Fruit fly (Drosophila melanogaster) whole organism, embryonic: ENCODE data around the gene CG2898.
A peak's percentile ranks its signal among the peaks of the same experiment; 100 is the strongest.

Experiments
- Ada2b ChIP-seq: fragments of 200-800 bp; sonication (Bioruptor generic); IDR thresholded peaks from 2 replicates; pipeline ENCODE4 v1.3.6; 2022; ENCODE audit warnings: missing biosample characterization, missing genetic modification characterization
- Atf6 ChIP-seq: fragments of 200-800 bp; sonication (Bioruptor generic); IDR thresholded peaks from 2 replicates; pipeline ENCODE4 v1.3.6; 2022; ENCODE audit warnings: missing biosample characterization, missing genetic modification characterization
- B-H1 ChIP-seq: fragments of 200-800 bp; sonication (Bioruptor generic); IDR thresholded peaks from 3 replicates; pipeline ENCODE4 v1.3.6; 2022; ENCODE audit warnings: missing biosample characterization, missing genetic modification characterization
- BEAF-32 ChIP-seq: fragments of 200-800 bp; sonication (Bioruptor generic); optimal IDR thresholded peaks from 3 replicates; lab custom pipeline; 2017; ENCODE audit warnings: missing biosample characterization, missing genetic modification characterization, mild to moderate bottlenecking, moderate library complexity, missing genetic modification reagents
- CG12659 ChIP-seq: fragments of 200-800 bp; sonication (Bioruptor generic); optimal IDR thresholded peaks from 3 replicates; lab custom pipeline; 2017; ENCODE audit warnings: mild to moderate bottlenecking, missing biosample characterization, missing genetic modification reagents, missing genetic modification characterization
- CG12942 ChIP-seq: fragments of 200-800 bp; sonication (Bioruptor generic); optimal IDR thresholded peaks from 3 replicates; lab custom pipeline; 2016; ENCODE audit warnings: missing biosample characterization, missing genetic modification characterization
- CG13123 ChIP-seq: fragments of 200-800 bp; sonication (Bioruptor generic); optimal IDR thresholded peaks from 2 replicates; lab custom pipeline; 2016; ENCODE audit warnings: missing biosample characterization, missing genetic modification characterization
- CG13287 ChIP-seq: fragments of 200-800 bp; sonication (Bioruptor generic); IDR thresholded peaks from 2 replicates; pipeline ENCODE4 v1.3.6; 2022; ENCODE audit warnings: missing biosample characterization, missing genetic modification characterization; ENCODE audit not compliant: partially characterized antibody
- CG13624 ChIP-seq: fragments of 200-800 bp; sonication (Bioruptor generic); optimal IDR thresholded peaks from 2 replicates; lab custom pipeline; 2016; ENCODE audit warnings: missing biosample characterization, missing genetic modification characterization
- CG13894 ChIP-seq: fragments of 200-800 bp; sonication (Bioruptor generic); optimal IDR thresholded peaks from 3 replicates; lab custom pipeline; 2018; ENCODE audit warnings: missing biosample characterization, mild to moderate bottlenecking, missing genetic modification characterization, moderate library complexity
- CG16779 ChIP-seq: fragments of 200-800 bp; sonication (Bioruptor generic); IDR thresholded peaks from 2 replicates; pipeline ENCODE4 v1.3.6; 2022; ENCODE audit warnings: missing biosample characterization, missing genetic modification characterization
- CG16863 ChIP-seq: fragments of 200-800 bp; sonication (Bioruptor generic); optimal IDR thresholded peaks from 3 replicates; lab custom pipeline; 2016; ENCODE audit warnings: missing biosample characterization, missing genetic modification characterization
- CG2116 ChIP-seq: fragments of 200-800 bp; sonication (Bioruptor generic); optimal IDR thresholded peaks from 3 replicates; lab custom pipeline; 2018; ENCODE audit warnings: missing biosample characterization, mild to moderate bottlenecking, missing genetic modification characterization
- CG2120 ChIP-seq: fragments of 200-800 bp; sonication (Bioruptor generic); optimal IDR thresholded peaks from 3 replicates; lab custom pipeline; 2016; ENCODE audit warnings: missing biosample characterization, missing genetic modification characterization
- CG2199 ChIP-seq: fragments of 200-800 bp; sonication (Bioruptor generic); IDR thresholded peaks from 3 replicates; pipeline ENCODE4 v1.3.6; 2022; ENCODE audit warnings: missing biosample characterization, missing genetic modification characterization
- CG3407 ChIP-seq: fragments of 200-800 bp; sonication (Bioruptor generic); optimal IDR thresholded peaks from 2 replicates; lab custom pipeline; 2018; ENCODE audit warnings: missing biosample characterization, mild to moderate bottlenecking, missing genetic modification characterization
- CG6254 ChIP-seq: fragments of 200-800 bp; sonication (Bioruptor generic); optimal IDR thresholded peaks from 3 replicates; lab custom pipeline; 2017; ENCODE audit warnings: mild to moderate bottlenecking, missing biosample characterization, missing genetic modification reagents, missing genetic modification characterization
- CG6765 ChIP-seq: fragments of 200-800 bp; sonication (Bioruptor generic); optimal IDR thresholded peaks from 3 replicates; lab custom pipeline; 2017; ENCODE audit warnings: missing biosample characterization, mild to moderate bottlenecking, missing genetic modification characterization
- CG8478 ChIP-seq: fragments of >200 bp; optimal IDR thresholded peaks from 2 replicates; lab custom pipeline; 2018
- Dbx ChIP-seq: fragments of 200-800 bp; sonication (Bioruptor generic); IDR thresholded peaks from 3 replicates; pipeline ENCODE4 v1.3.6; 2022; ENCODE audit warnings: missing biosample characterization, missing genetic modification characterization
- E2f1 ChIP-seq: fragments of 200-800 bp; sonication (Bioruptor generic); IDR thresholded peaks from 2 replicates; pipeline ENCODE4 v1.3.6; 2022; ENCODE audit warnings: missing biosample characterization, missing genetic modification characterization
- Eip74EF ChIP-seq, 2 experiments: fragments of 200-800 bp in 1 of 2; fragments of >200 bp in 1 of 2; sonication (Bioruptor generic) in 1 of 2; optimal IDR thresholded peaks; 2 replicates each; lab custom pipeline; 2017 to 2019; ENCODE audit warnings: missing biosample characterization in 2 of 2, missing genetic modification characterization in 2 of 2, mild to moderate bottlenecking in 1 of 2, moderate library complexity in 1 of 2
- Elba2 ChIP-seq: fragments of 200-800 bp; sonication (Bioruptor generic); optimal IDR thresholded peaks from 3 replicates; lab custom pipeline; 2016; ENCODE audit warnings: missing biosample characterization, missing genetic modification characterization
- Ets97D ChIP-seq: fragments of 200-800 bp; sonication (Bioruptor generic); optimal IDR thresholded peaks from 3 replicates; lab custom pipeline; 2016; ENCODE audit warnings: missing biosample characterization, missing genetic modification characterization
- Fer1 ChIP-seq: fragments of 200-800 bp; sonication (Bioruptor generic); optimal IDR thresholded peaks from 2 replicates; lab custom pipeline; 2017; ENCODE audit warnings: missing biosample characterization, mild to moderate bottlenecking, missing genetic modification characterization
- Hmr ChIP-seq: fragments of 200-800 bp; sonication (Bioruptor generic); optimal IDR thresholded peaks from 3 replicates; lab custom pipeline; 2017; ENCODE audit warnings: mild to moderate bottlenecking, missing biosample characterization, missing genetic modification reagents, missing genetic modification characterization
- Mad ChIP-seq: fragments of 200-800 bp; sonication (Bioruptor generic); optimal IDR thresholded peaks from 2 replicates; lab custom pipeline; 2016; ENCODE audit warnings: missing biosample characterization, missing genetic modification characterization
- Nf-YC ChIP-seq: fragments of 200-800 bp; optimal IDR thresholded peaks from 3 replicates; lab custom pipeline; 2019; ENCODE audit warnings: missing biosample characterization, mild to moderate bottlenecking, missing genetic modification characterization, moderate library complexity
- NfI ChIP-seq: fragments of 200-800 bp; sonication (Bioruptor generic); optimal IDR thresholded peaks from 3 replicates; lab custom pipeline; 2018; ENCODE audit warnings: missing biosample characterization, mild to moderate bottlenecking, missing genetic modification characterization, moderate library complexity
- Sry-δ ChIP-seq: fragments of 200-800 bp; sonication (Bioruptor generic); optimal IDR thresholded peaks from 2 replicates; lab custom pipeline; 2016; ENCODE audit warnings: missing biosample characterization, missing genetic modification characterization
- Usf ChIP-seq: fragments of 200-800 bp; sonication (Bioruptor generic); optimal IDR thresholded peaks from 2 replicates; lab custom pipeline; 2017; ENCODE audit warnings: missing genotype, missing biosample characterization, missing genetic modification characterization
- abd-A ChIP-seq: fragments of 200-800 bp; sonication (Bioruptor generic); optimal IDR thresholded peaks from 3 replicates; lab custom pipeline; 2019; ENCODE audit warnings: missing biosample characterization, mild to moderate bottlenecking, missing genetic modification characterization, moderate library complexity
- ac ChIP-seq: fragments of 200-800 bp; sonication (Bioruptor generic); optimal IDR thresholded peaks from 3 replicates; lab custom pipeline; 2017; ENCODE audit warnings: missing biosample characterization, mild to moderate bottlenecking, missing genetic modification characterization
- bigmax ChIP-seq: fragments of 200-800 bp; sonication (Bioruptor generic); optimal IDR thresholded peaks from 2 replicates; lab custom pipeline; 2018; ENCODE audit warnings: missing biosample characterization, mild to moderate bottlenecking, missing genetic modification characterization
- emc ChIP-seq: fragments of 200-800 bp; sonication (Bioruptor generic); optimal IDR thresholded peaks from 2 replicates; lab custom pipeline; 2016; ENCODE audit warnings: missing biosample characterization, missing genetic modification characterization
- eyg ChIP-seq: fragments of 200-800 bp; sonication (Bioruptor generic); optimal IDR thresholded peaks from 3 replicates; lab custom pipeline; 2016; ENCODE audit warnings: missing biosample characterization, missing genetic modification characterization
- gfzf ChIP-seq: fragments of 200-800 bp; sonication (Bioruptor generic); optimal IDR thresholded peaks from 2 replicates; lab custom pipeline; 2016; ENCODE audit warnings: missing biosample characterization, mild to moderate bottlenecking, missing genetic modification characterization, moderate library complexity
- h ChIP-seq: fragments of >200 bp; optimal IDR thresholded peaks from 2 replicates; lab custom pipeline; 2017
- kah ChIP-seq: fragments of 200-800 bp; sonication (Bioruptor generic); optimal IDR thresholded peaks from 2 replicates; lab custom pipeline; 2018; ENCODE audit warnings: missing biosample characterization, mild to moderate bottlenecking, missing genetic modification characterization
- knrl ChIP-seq: fragments of 200-800 bp; sonication (Bioruptor generic); IDR thresholded peaks from 3 replicates; pipeline ENCODE4 v1.3.6; 2022; ENCODE audit warnings: missing biosample characterization, missing genetic modification characterization; ENCODE audit not compliant: partially characterized antibody
- lmd ChIP-seq: fragments of 200-800 bp; sonication (Bioruptor generic); IDR thresholded peaks from 2 replicates; pipeline ENCODE4 v1.3.6; 2022; ENCODE audit warnings: missing biosample characterization, missing genetic modification characterization
- mld ChIP-seq: fragments of 200-800 bp; sonication (Bioruptor generic); IDR thresholded peaks from 3 replicates; pipeline ENCODE4 v1.3.6; 2022; ENCODE audit warnings: missing biosample characterization, missing genetic modification characterization; ENCODE audit not compliant: partially characterized antibody
- nmo ChIP-seq: fragments of 200-800 bp; sonication (Bioruptor generic); optimal IDR thresholded peaks from 2 replicates; lab custom pipeline; 2018; ENCODE audit warnings: missing biosample characterization, mild to moderate bottlenecking, missing genetic modification characterization, moderate library complexity
- psq ChIP-seq: fragments of 200-800 bp; sonication (Bioruptor generic); optimal IDR thresholded peaks from 2 replicates; lab custom pipeline; 2017; ENCODE audit warnings: missing biosample characterization, missing genetic modification characterization
- repo ChIP-seq: fragments of 200-800 bp; sonication (Bioruptor generic); optimal IDR thresholded peaks from 2 replicates; lab custom pipeline; 2016; ENCODE audit warnings: missing biosample characterization, missing genetic modification characterization
- sc ChIP-seq, 3 experiments: fragments of >200 bp in 2 of 3; fragments of 200-800 bp in 1 of 3; sonication (Bioruptor generic) in 1 of 3; optimal IDR thresholded peaks; 2 replicates in 2 of 3; 3 replicates in 1 of 3; lab custom pipeline; 2017; ENCODE audit warnings: mild to moderate bottlenecking in 1 of 3, missing biosample characterization in 1 of 3, missing genetic modification characterization in 1 of 3, missing genetic modification reagents in 1 of 3
- shn ChIP-seq: fragments of 200-800 bp; sonication (Bioruptor generic); optimal IDR thresholded peaks from 3 replicates; lab custom pipeline; 2016; ENCODE audit warnings: missing biosample characterization, missing genetic modification characterization
- so ChIP-seq: fragments of 200-800 bp; sonication (Bioruptor generic); IDR thresholded peaks from 3 replicates; pipeline ENCODE4 v1.3.6; 2022; ENCODE audit warnings: missing biosample characterization, missing genetic modification characterization
- sqz ChIP-seq: fragments of 200-800 bp; sonication (Bioruptor generic); optimal IDR thresholded peaks from 3 replicates; lab custom pipeline; 2018; ENCODE audit warnings: missing biosample characterization, mild to moderate bottlenecking, missing genetic modification characterization
- tgo ChIP-seq: fragments of 200-800 bp; sonication (Bioruptor generic); IDR thresholded peaks from 3 replicates; pipeline ENCODE4 v1.3.6; 2022; ENCODE audit warnings: missing biosample characterization, missing genetic modification characterization
- zen2 ChIP-seq: fragments of 200-800 bp; sonication (Bioruptor generic); IDR thresholded peaks from 3 replicates; pipeline ENCODE4 v1.3.6; 2022; ENCODE audit warnings: missing biosample characterization, missing genetic modification characterization; ENCODE audit not compliant: partially characterized antibody

CG2898 gene

DNA sequence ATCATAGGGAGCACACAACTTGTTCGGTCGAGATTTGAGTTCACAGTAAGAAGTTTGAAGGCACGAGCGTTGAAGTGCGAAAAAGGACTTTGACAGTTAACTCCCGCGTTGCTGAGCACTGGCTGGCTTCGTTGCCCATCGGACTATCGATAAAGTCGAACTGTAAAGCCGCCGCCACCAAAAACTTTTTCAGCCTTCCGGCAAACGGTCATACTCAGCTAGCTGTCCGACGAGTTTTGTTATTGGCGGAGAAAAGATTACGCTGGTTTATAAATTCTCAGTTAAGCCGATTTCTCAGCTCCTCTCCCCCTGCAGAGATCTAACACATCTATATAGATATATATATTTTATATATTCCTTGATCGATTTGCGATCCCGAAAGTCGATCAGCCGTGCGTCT lies 10.6 kb downstream of the CG2898 start, which contains the start of the genes Psf3 and flw (continued):
- peak; percentile 62 for TF ChIP-seq CG12659 (GFP tag; lab: Kevin White, UChicago)
- no peak for TF ChIP-seq CG16779 (GFP tag; lab: Robert Waterston, UW)
- TF ChIP-seq h (lab: Kevin White, UChicago) = no peak
- no peak for TF ChIP-seq CG16863 (GFP tag; lab: Kevin White, UChicago)
- TF ChIP-seq tgo (GFP tag; lab: Robert Waterston, UW) = no peak
- TF ChIP-seq bigmax (GFP tag; lab: Kevin White, UChicago) = no peak
- no peak for TF ChIP-seq Mad
- TF ChIP-seq Sry-δ = peak; percentile 76
- TF ChIP-seq nmo (GFP tag; lab: Kevin White, UChicago) = peak; percentile 20
- no peak for TF ChIP-seq E2f1 (GFP tag; lab: Robert Waterston, UW)
- peak; percentile 24; the same call in 1 of the 3 replicates for TF ChIP-seq zen2 (GFP tag; lab: Robert Waterston, UW)
- TF ChIP-seq CG6254 = no peak
- TF ChIP-seq CG13624 = peak; percentile 12
- TF ChIP-seq eyg = no peak
- TF ChIP-seq mld (GFP tag; lab: Robert Waterston, UW) = peak; percentile 27; the same call in 1 of the 3 replicates
- TF ChIP-seq psq (GFP tag; lab: Kevin White, UChicago) = no peak
- no peak for TF ChIP-seq CG8478 (lab: Kevin White, UChicago)
- TF ChIP-seq CG13287 (GFP tag; lab: Robert Waterston, UW) = peak; percentile 68
- TF ChIP-seq sqz = peak; percentile 43
- no peak for TF ChIP-seq CG13123 (GFP tag; lab: Kevin White, UChicago)
- no peak for TF ChIP-seq Usf
- no peak for TF ChIP-seq Elba2 (GFP tag; lab: Kevin White, UChicago)
- peak; percentile 41 for TF ChIP-seq CG2120 (GFP tag; lab: Kevin White, UChicago)
- no peak for TF ChIP-seq Eip74EF (GFP tag; optimal IDR thresholded peaks at IDR 0.05; lab: Kevin White, UChicago)
- peak; percentile 30; the same call in 1 of the 2 replicates for TF ChIP-seq lmd (GFP tag; lab: Robert Waterston, UW)
- TF ChIP-seq CG2116 (GFP tag; lab: Kevin White, UChicago) = peak; percentile 32
- TF ChIP-seq sc (optimal IDR thresholded peaks at IDR 0.05; lab: Kevin White, UChicago) = no peak
- no peak for TF ChIP-seq sc (GFP tag; optimal IDR thresholded peaks at IDR 0.05; lab: Kevin White, UChicago)
- peak; percentile 59; the same call in 1 of the 3 replicates for TF ChIP-seq Dbx (GFP tag; lab: Robert Waterston, UW)
- no peak for TF ChIP-seq CG2199
- TF ChIP-seq emc (GFP tag; lab: Kevin White, UChicago) = no peak
- peak; percentile 45 for TF ChIP-seq Hmr (GFP tag; lab: Kevin White, UChicago)
- TF ChIP-seq CG12942 (GFP tag; lab: Kevin White, UChicago) = no peak
- TF ChIP-seq NfI (GFP tag; lab: Kevin White, UChicago) = peak; percentile 36
- peak; percentile 52 for TF ChIP-seq knrl (GFP tag; lab: Robert Waterston, UW)
- peak; percentile 76 for TF ChIP-seq BEAF-32 (GFP tag; lab: Kevin White, UChicago)
- TF ChIP-seq CG13894 (tag; lab: Kevin White, UChicago) = no peak
- TF ChIP-seq shn (GFP tag; lab: Kevin White, UChicago) = no peak
- no peak for TF ChIP-seq repo
- TF ChIP-seq Ada2b (GFP tag; lab: Robert Waterston, UW) = no peak
- no peak for TF ChIP-seq abd-A (tag; lab: Kevin White, UChicago)
- no peak for TF ChIP-seq so (GFP tag; lab: Robert Waterston, UW)
- peak; percentile 29 for TF ChIP-seq Nf-YC
- no peak for TF ChIP-seq CG3407 (GFP tag; lab: Kevin White, UChicago)
- TF ChIP-seq gfzf (GFP tag; lab: Kevin White, UChicago) = peak; percentile 79
- peak; percentile 84 for TF ChIP-seq Ets97D (GFP tag; lab: Kevin White, UChicago)
- TF ChIP-seq B-H1 (GFP tag; lab: Robert Waterston, UW) = no peak
- no peak for TF ChIP-seq CG6765 (GFP tag; lab: Kevin White, UChicago)
- peak; percentile 16 for TF ChIP-seq Fer1 (GFP tag; lab: Kevin White, UChicago)
- TF ChIP-seq ac (GFP tag; lab: Kevin White, UChicago) = no peak
- no peak for TF ChIP-seq Atf6 (GFP tag; lab: Robert Waterston, UW)
- no peak for TF ChIP-seq kah (GFP tag; lab: Kevin White, UChicago)
